Fruit fly (Drosophila melanogaster) whole organism, embryonic: ENCODE data around the gene CG1421.

Experiments
- C15 ChIP-seq: fragments of 200-800 bp; sonication (Bioruptor generic); IDR thresholded peaks from 3 replicates; pipeline ENCODE4 v1.3.6; 2022; ENCODE audit warnings: missing biosample characterization, missing genetic modification characterization
- CG12659 ChIP-seq: fragments of 200-800 bp; sonication (Bioruptor generic); optimal IDR thresholded peaks from 3 replicates; lab custom pipeline; 2017; ENCODE audit warnings: mild to moderate bottlenecking, missing biosample characterization, missing genetic modification reagents, missing genetic modification characterization
- CG13296 ChIP-seq: fragments of 200-800 bp; sonication (Bioruptor generic); optimal IDR thresholded peaks from 3 replicates; lab custom pipeline; 2018; ENCODE audit warnings: missing biosample characterization, mild to moderate bottlenecking, missing genetic modification characterization
- CG33213 ChIP-seq: fragments of 200-800 bp; sonication (Bioruptor generic); optimal IDR thresholded peaks from 3 replicates; lab custom pipeline; 2016; ENCODE audit warnings: missing biosample characterization, missing genetic modification characterization
- CG4617 ChIP-seq: fragments of 200-800 bp; sonication (Bioruptor generic); optimal IDR thresholded peaks from 3 replicates; lab custom pipeline; 2016; ENCODE audit warnings: missing biosample characterization, missing genetic modification characterization, borderline replicate concordance
- CG5953 ChIP-seq: fragments of 200-800 bp; sonication (Bioruptor generic); IDR thresholded peaks from 2 replicates; pipeline ENCODE4 v1.3.6; 2022; ENCODE audit warnings: missing biosample characterization, missing genetic modification characterization
- danr ChIP-seq: fragments of 200-800 bp; sonication (Bioruptor generic); IDR thresholded peaks from 2 replicates; pipeline ENCODE4 v1.3.6; 2022; ENCODE audit warnings: missing biosample characterization, missing genetic modification characterization
- ind ChIP-seq: fragments of 200-800 bp; sonication (Bioruptor generic); optimal IDR thresholded peaks from 3 replicates; lab custom pipeline; 2016; ENCODE audit warnings: missing biosample characterization, missing genetic modification characterization
- jing ChIP-seq: fragments of 200-800 bp; sonication (Bioruptor generic); optimal IDR thresholded peaks from 2 replicates; lab custom pipeline; 2018; ENCODE audit warnings: missing biosample characterization, mild to moderate bottlenecking, missing genetic modification characterization
- psq ChIP-seq: fragments of 200-800 bp; sonication (Bioruptor generic); optimal IDR thresholded peaks from 2 replicates; lab custom pipeline; 2017; ENCODE audit warnings: missing biosample characterization, missing genetic modification characterization
- tio ChIP-seq: fragments of 200-800 bp; sonication (Bioruptor generic); optimal IDR thresholded peaks from 2 replicates; lab custom pipeline; 2017; ENCODE audit warnings: missing biosample characterization, missing genetic modification characterization, inconsistent platforms
- unpg ChIP-seq: fragments of 200-800 bp; sonication (Bioruptor generic); optimal IDR thresholded peaks from 3 replicates; lab custom pipeline; 2018; ENCODE audit warnings: missing biosample characterization, mild to moderate bottlenecking, missing genetic modification characterization, moderate library complexity

dm6 chr2L:21905139-21905538 is 2.3 kb downstream of the CG1421 start:
- TF ChIP-seq CG4617 = no peak
- TF ChIP-seq ind (GFP tag; lab: Kevin White, UChicago) = no peak
- no peak for TF ChIP-seq unpg (GFP tag; lab: Kevin White, UChicago)
- no peak for TF ChIP-seq psq
- TF ChIP-seq C15 (GFP tag; lab: Robert Waterston, UW) = no peak
- TF ChIP-seq danr (GFP tag; lab: Robert Waterston, UW) = no peak
- TF ChIP-seq jing (GFP tag; lab: Kevin White, UChicago) = no peak
- no peak for TF ChIP-seq CG13296 (GFP tag; lab: Kevin White, UChicago)
- TF ChIP-seq CG5953 (GFP tag; lab: Robert Waterston, UW) = no peak
- no peak for TF ChIP-seq tio
- TF ChIP-seq CG33213 (GFP tag; lab: Kevin White, UChicago) = no peak
- TF ChIP-seq CG12659 (GFP tag; lab: Kevin White, UChicago) = no peak
